Worm (Caenorhabditis elegans) whole organism, L2 larva: ENCODE results near the gene srj-44.

Experiments
- elt-1 ChIP-seq: fragments of 150-350 bp; optimal IDR thresholded peaks from 2 replicates; lab custom pipeline; 2014; ENCODE audit warnings: missing biosample characterization, missing genetic modification characterization
- fos-1 ChIP-seq: fragments of 150-350 bp; optimal IDR thresholded peaks from 2 replicates; lab custom pipeline; 2014; ENCODE audit warnings: missing biosample characterization, missing genetic modification characterization
- lin-39 ChIP-seq: fragments of 150-350 bp; optimal IDR thresholded peaks from 2 replicates; lab custom pipeline; 2014; ENCODE audit warnings: missing biosample characterization, missing genetic modification reagents, missing genetic modification characterization
- ztf-1 ChIP-seq: fragments of 200-800 bp; sonication (Bioruptor generic); conservative IDR thresholded peaks from 2 replicates; pipeline ENCODE4 v1.3.6; 2022; ENCODE audit warnings: missing genetic modification characterization, missing compliant biosample characterization

DNA sequence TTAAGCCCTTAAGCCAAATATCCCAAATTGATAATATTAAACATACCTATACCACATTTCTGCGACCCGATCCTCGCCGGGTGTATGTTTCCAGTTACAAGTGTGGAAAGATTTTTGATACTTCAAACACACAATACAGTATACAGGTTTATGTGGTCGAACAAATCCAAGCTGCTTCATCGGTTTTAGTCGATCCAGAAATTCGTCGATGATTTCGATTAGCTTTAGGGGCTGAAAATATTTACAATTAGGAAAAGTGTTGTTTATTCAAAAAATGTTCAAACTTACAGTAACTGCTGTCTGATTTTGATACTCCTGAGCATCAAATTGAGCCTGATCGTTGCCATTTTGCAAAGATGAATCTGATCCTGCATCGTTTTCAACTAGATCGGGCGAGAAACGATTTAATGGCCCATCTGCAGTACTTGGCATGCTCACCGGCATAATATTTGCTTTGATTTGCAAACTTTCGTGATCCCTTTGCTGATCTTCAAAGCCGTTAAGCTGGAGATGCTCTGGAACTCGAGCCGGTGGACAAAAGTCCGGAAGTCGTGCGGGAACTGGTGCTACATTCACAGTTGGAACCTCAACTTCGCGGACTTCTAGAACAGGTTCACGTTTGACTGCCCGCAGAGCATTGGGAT lies 30.6 kb upstream of the srj-44 start:
- no peak for TF ChIP-seq elt-1 (tag; lab: Kevin White, UChicago)
- no peak for TF ChIP-seq lin-39 (tag; lab: Kevin White, UChicago)
- TF ChIP-seq ztf-1 (GFP tag; lab: Robert Waterston, UW), result no peak
- TF ChIP-seq fos-1, result no peak
